Fruit fly (Drosophila melanogaster): ENCODE results near the gene CG10973.

The CG10973 gene

DNA sequence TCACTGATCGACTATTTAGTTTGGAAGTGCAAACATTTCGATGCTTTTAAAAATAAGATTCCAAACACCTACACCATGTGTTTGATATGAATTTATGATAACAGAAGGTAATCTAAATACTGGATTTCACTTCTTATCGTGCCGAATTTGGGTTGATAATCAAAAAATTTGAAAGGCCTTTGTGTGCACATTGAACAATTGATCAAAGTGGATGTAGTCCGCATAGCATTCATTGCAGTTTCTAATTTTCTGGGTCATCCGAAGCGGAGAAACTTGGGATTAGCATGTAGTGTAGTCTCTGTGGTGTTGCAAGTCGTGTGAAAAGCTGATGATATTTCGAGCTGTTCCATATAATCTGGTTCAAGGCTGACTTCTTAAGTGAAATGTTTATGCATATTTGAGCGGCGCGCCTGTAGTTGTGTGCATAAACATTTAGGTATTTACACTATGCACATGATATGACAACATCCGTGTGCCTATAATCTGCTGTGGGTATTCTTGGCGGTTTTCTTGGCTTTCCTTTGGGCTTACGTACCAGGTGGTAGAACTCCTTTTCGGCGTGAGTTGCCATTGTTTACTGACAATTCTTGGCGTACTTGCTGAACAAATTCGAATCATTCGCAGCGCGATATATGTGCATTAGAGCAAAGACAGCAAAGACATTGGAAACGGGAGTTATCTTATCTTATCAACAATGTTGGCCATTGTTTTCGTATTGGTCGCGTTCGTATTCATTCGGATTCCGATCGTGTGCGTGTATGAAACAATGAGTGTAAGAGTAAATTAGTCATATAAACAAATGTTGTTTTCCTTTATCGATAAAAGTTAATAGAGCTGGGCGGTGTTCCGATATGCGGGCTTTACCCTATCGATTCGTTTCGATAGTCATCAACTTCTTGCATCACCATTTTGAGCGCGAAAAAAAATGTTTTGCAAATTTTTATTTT lies 18.4 kb upstream of the CG10973 start, which contains the start of gene Hip1:
Gene Hip1, minus strand, starts transcription at position 834 of the 947 bp plus-strand sequence.
- TF ChIP-seq CG8924 (tag; optimal IDR thresholded peaks at IDR 0.05) (peak; percentile 88), knrl (GFP tag; IDR thresholded peaks at IDR 0.05; ENCODE audit: partially characterized antibody) (peak; percentile 85), Blimp-1 (GFP tag; optimal IDR thresholded peaks at IDR 0.05) (no peak), CG3995 (GFP tag; optimal IDR thresholded peaks at IDR 0.05) (no peak), CG10462 (GFP tag; optimal IDR thresholded peaks at IDR 0.05) (no peak), hbn (GFP tag; IDR thresholded peaks at IDR 0.05; ENCODE audit: partially characterized antibody) (peak; percentile 81), Dref (GFP tag; IDR thresholded peaks at IDR 0.05) (peak; percentile 92), chinmo (GFP tag; IDR thresholded peaks at IDR 0.05; ENCODE audit: partially characterized antibody) (peak; percentile 91; the same call in 3 of the 4 replicates), bbx (GFP tag; IDR thresholded peaks at IDR 0.05; ENCODE audit: partially characterized antibody) (peak; percentile 90), cg (GFP tag; optimal IDR thresholded peaks at IDR 0.05) (peak; percentile 57), Dp (GFP tag; optimal IDR thresholded peaks at IDR 0.05) (peak; percentile 88), hkb (optimal IDR thresholded peaks at IDR 0.05) (no peak), hkb (GFP tag; IDR thresholded peaks at IDR 0.05) (peak; percentile 46; the same call in 1 of the 2 replicates), kay (GFP tag; optimal IDR thresholded peaks at IDR 0.05) (peak; percentile 93), nom (GFP tag; optimal IDR thresholded peaks at IDR 0.05) (no peak), unc-4 (GFP tag; IDR thresholded peaks at IDR 0.05; ENCODE audit: partially characterized antibody) (peak; percentile 91), mld (GFP tag; IDR thresholded peaks at IDR 0.05; ENCODE audit: partially characterized antibody) (peak; percentile 81), CG4730 (GFP tag; IDR thresholded peaks at IDR 0.05) (no peak), stwl (tag; optimal IDR thresholded peaks at IDR 0.05) (peak; percentile 65), hb (GFP tag; IDR thresholded peaks at IDR 0.05; ENCODE audit: partially characterized antibody) (peak; percentile 66; the same call in 1 of the 3 replicates), CG15073 (GFP tag; optimal IDR thresholded peaks at IDR 0.05) (no peak), Sin3A (optimal IDR thresholded peaks at IDR 0.05) (peak; percentile 13), eve (GFP tag; optimal IDR thresholded peaks at IDR 0.05) (peak in 1 of 2 experiments; percentile 67), CG15696 (tag; optimal IDR thresholded peaks at IDR 0.05) (no peak), E2f2 (GFP tag; IDR thresholded peaks at IDR 0.05) (peak; percentile 96), gfzf (GFP tag; optimal IDR thresholded peaks at IDR 0.05) (peak; percentile 15), Awh (GFP tag; IDR thresholded peaks at IDR 0.05) (peak; percentile 53; the same call in 1 of the 2 replicates), Xrp1 (GFP tag; IDR thresholded peaks at IDR 0.05) (0 out of 2 replicates have a peak, but pooled peaks have one; percentile 7), CG6791 (GFP tag; IDR thresholded peaks at IDR 0.05; ENCODE audit: partially characterized antibody) (peak; percentile 89), ATbp (GFP tag; optimal IDR thresholded peaks at IDR 0.05) (no peak), ato (GFP tag; IDR thresholded peaks at IDR 0.05; ENCODE audit: partially characterized antibody) (peak; percentile 78), CG8765 (GFP tag; IDR thresholded peaks at IDR 0.05) (no peak), stc (GFP tag; IDR thresholded peaks at IDR 0.05) (no peak), CG3838 (GFP tag; optimal IDR thresholded peaks at IDR 0.05) (peak; percentile 93), inv (GFP tag; IDR thresholded peaks at IDR 0.05; ENCODE audit: partially characterized antibody) (peak; percentile 79), B-H2 (GFP tag; optimal IDR thresholded peaks at IDR 0.05) (no peak), Dll (GFP tag; IDR thresholded peaks at IDR 0.05; ENCODE audit: partially characterized antibody) (peak; percentile 88), CG16815 (GFP tag; optimal IDR thresholded peaks at IDR 0.05) (no peak), GATAe (GFP tag; conservative IDR thresholded peaks at IDR 0.05) (peak; percentile 84), CG8944 (GFP tag; optimal IDR thresholded peaks at IDR 0.05) (no peak), CG12299 (tag; optimal IDR thresholded peaks at IDR 0.05) (peak; percentile 43), MESR4 (GFP tag; optimal IDR thresholded peaks at IDR 0.05) (peak; percentile 50), klu (GFP tag; IDR thresholded peaks at IDR 0.05) (no peak), Doc3 (GFP tag; IDR thresholded peaks at IDR 0.05; ENCODE audit: partially characterized antibody) (peak; percentile 83), YL-1 (GFP tag; optimal IDR thresholded peaks at IDR 0.05) (peak; percentile 0), CG4328 (GFP tag; optimal IDR thresholded peaks at IDR 0.05) (no peak), grn (GFP tag; optimal IDR thresholded peaks at IDR 0.05) (peak; percentile 21)

Data from whole organism, embryonic.